Fruit fly (Drosophila melanogaster) whole organism, prepupa: ENCODE results near the gene Lsd-2.
A peak's percentile ranks its signal among the peaks of the same experiment; 100 is the strongest.

Experiments
- CG16779 ChIP-seq: fragments of 200-800 bp; sonication (Bioruptor generic); optimal IDR thresholded peaks from 3 replicates; lab custom pipeline; 2017; ENCODE audit warnings: missing biosample characterization, mild to moderate bottlenecking, missing genetic modification characterization
- CG34406 ChIP-seq: fragments of 200-800 bp; sonication (Bioruptor generic); optimal IDR thresholded peaks from 3 replicates; lab custom pipeline; 2016; ENCODE audit warnings: missing biosample characterization, missing genetic modification characterization
- CG6792 ChIP-seq: fragments of 200-800 bp; sonication (Bioruptor generic); optimal IDR thresholded peaks from 3 replicates; lab custom pipeline; 2016; ENCODE audit warnings: missing biosample characterization, missing genetic modification characterization
- CG6854 ChIP-seq: fragments of 200-800 bp; sonication (Bioruptor generic); optimal IDR thresholded peaks from 2 replicates; lab custom pipeline; 2017; ENCODE audit warnings: missing biosample characterization, mild to moderate bottlenecking, missing genetic modification characterization
- CG8119 ChIP-seq: fragments of 200-800 bp; sonication (Bioruptor generic); IDR thresholded peaks from 3 replicates; pipeline ENCODE4 v1.3.6; 2022; ENCODE audit warnings: missing biosample characterization, missing genetic modification characterization
- Eip78C ChIP-seq: fragments of 200-800 bp; sonication (Bioruptor generic); peaks from one replicate; lab custom pipeline; 2016; ENCODE audit warnings: missing biosample characterization, missing genetic modification characterization
- Ets21C ChIP-seq: fragments of 200-800 bp; sonication (Bioruptor generic); optimal IDR thresholded peaks from 3 replicates; lab custom pipeline; 2016; ENCODE audit warnings: missing biosample characterization, missing genetic modification characterization
- Hr38 ChIP-seq: sonication (Bioruptor generic); optimal IDR thresholded peaks from 2 replicates; lab custom pipeline; 2016; ENCODE audit warnings: missing biosample characterization, missing genetic modification characterization
- Hr4 ChIP-seq: fragments of 200-800 bp; sonication (Bioruptor generic); optimal IDR thresholded peaks from 3 replicates; lab custom pipeline; 2016; ENCODE audit warnings: missing biosample characterization, missing genetic modification characterization
- Smox ChIP-seq: fragments of 200-800 bp; sonication (Bioruptor generic); optimal IDR thresholded peaks from 3 replicates; lab custom pipeline; 2016; ENCODE audit warnings: missing biosample characterization, missing genetic modification characterization
- Sox102F ChIP-seq: fragments of 200-800 bp; sonication (Bioruptor generic); optimal IDR thresholded peaks from 2 replicates; lab custom pipeline; 2016; ENCODE audit warnings: missing biosample characterization, mild to moderate bottlenecking, missing genetic modification characterization
- cyc ChIP-seq: fragments of 200-800 bp; sonication (Bioruptor generic); optimal IDR thresholded peaks from 3 replicates; lab custom pipeline; 2016; ENCODE audit warnings: missing biosample characterization, missing genetic modification characterization
- dac ChIP-seq: fragments of 200-800 bp; sonication (Bioruptor generic); optimal IDR thresholded peaks from 2 replicates; lab custom pipeline; 2017; ENCODE audit warnings: missing biosample characterization, mild to moderate bottlenecking, missing genetic modification characterization
- net ChIP-seq: fragments of 200-800 bp; sonication (Bioruptor generic); optimal IDR thresholded peaks from 3 replicates; lab custom pipeline; 2016; ENCODE audit warnings: missing biosample characterization, missing genetic modification characterization

- TF ChIP-seq net (GFP tag; lab: Kevin White, UChicago) (no peak), CG6792 (GFP tag; lab: Kevin White, UChicago) (no peak), cyc (GFP tag; lab: Kevin White, UChicago) (no peak), Smox (GFP tag; lab: Kevin White, UChicago) (no peak), CG8119 (GFP tag; lab: Robert Waterston, UW) (peak; percentile 52; the same call in 1 of the 3 replicates), Eip78C (GFP tag; lab: Kevin White, UChicago) (no peak), Hr4 (no peak), dac (GFP tag; lab: Kevin White, UChicago) (no peak), Hr38 (GFP tag; lab: Kevin White, UChicago) (no peak), CG16779 (no peak), Sox102F (GFP tag; lab: Kevin White, UChicago) (no peak), CG6854 (no peak), Ets21C (GFP tag; lab: Kevin White, UChicago) (no peak), CG34406 (GFP tag; lab: Kevin White, UChicago) (no peak)
Measured at dm6 chrX:15025737-15026136, 50.3 kb downstream of the Lsd-2 start.
